Fruit fly (Drosophila melanogaster) whole organism, embryonic: ENCODE measurements around the gene CG15011.
A peak's percentile ranks its signal among the peaks of the same experiment; 100 is the strongest.

ENCODE experiments used
- Ada2b ChIP-seq: fragments of 200-800 bp; sonication (Bioruptor generic); IDR thresholded peaks from 2 replicates; pipeline ENCODE4 v1.3.6; 2022; ENCODE audit warnings: missing biosample characterization, missing genetic modification characterization
- B-H1 ChIP-seq: fragments of 200-800 bp; sonication (Bioruptor generic); IDR thresholded peaks from 3 replicates; pipeline ENCODE4 v1.3.6; 2022; ENCODE audit warnings: missing biosample characterization, missing genetic modification characterization
- C15 ChIP-seq: fragments of 200-800 bp; sonication (Bioruptor generic); IDR thresholded peaks from 3 replicates; pipeline ENCODE4 v1.3.6; 2022; ENCODE audit warnings: missing biosample characterization, missing genetic modification characterization
- CG11085 ChIP-seq: fragments of 200-800 bp; sonication (Bioruptor generic); IDR thresholded peaks from 2 replicates; pipeline ENCODE4 v1.3.6; 2022; ENCODE audit warnings: missing biosample characterization, missing genetic modification characterization
- CG1233 ChIP-seq: fragments of 200-800 bp; sonication (Bioruptor generic); optimal IDR thresholded peaks from 4 replicates; lab custom pipeline; 2018; ENCODE audit warnings: missing biosample characterization, mild to moderate bottlenecking, missing genetic modification characterization
- CG13123 ChIP-seq: fragments of 200-800 bp; sonication (Bioruptor generic); optimal IDR thresholded peaks from 2 replicates; lab custom pipeline; 2016; ENCODE audit warnings: missing biosample characterization, missing genetic modification characterization
- CG14014 ChIP-seq: fragments of 200-800 bp; sonication (Bioruptor generic); IDR thresholded peaks from 2 replicates; pipeline ENCODE4 v1.3.6; 2022; ENCODE audit warnings: missing biosample characterization, missing genetic modification characterization
- CG14050 ChIP-seq: fragments of 200-800 bp; sonication (Bioruptor generic); IDR thresholded peaks from 3 replicates; pipeline ENCODE4 v1.3.6; 2022; ENCODE audit warnings: missing biosample characterization, missing genetic modification characterization
- CG15011 ChIP-seq: fragments of 200-800 bp; sonication (Bioruptor generic); optimal IDR thresholded peaks from 3 replicates; lab custom pipeline; 2018; ENCODE audit warnings: missing biosample characterization, mild to moderate bottlenecking, missing genetic modification characterization
- CG1603 ChIP-seq: fragments of 200-800 bp; sonication (Bioruptor generic); optimal IDR thresholded peaks from 2 replicates; lab custom pipeline; 2019; ENCODE audit warnings: missing biosample characterization, mild to moderate bottlenecking, missing genetic modification characterization, moderate library complexity
- CG2202 ChIP-seq: fragments of 200-800 bp; sonication (Bioruptor generic); optimal IDR thresholded peaks from 2 replicates; lab custom pipeline; 2018; ENCODE audit warnings: missing biosample characterization, mild to moderate bottlenecking, missing genetic modification characterization
- CG2875 ChIP-seq: fragments of 200-800 bp; sonication (Bioruptor generic); optimal IDR thresholded peaks from 2 replicates; lab custom pipeline; 2017; ENCODE audit warnings: missing biosample characterization, mild to moderate bottlenecking, missing genetic modification characterization, missing genetic modification reagents
- CG3065 ChIP-seq: fragments of 200-800 bp; sonication (Bioruptor generic); optimal IDR thresholded peaks from 2 replicates; lab custom pipeline; 2016; ENCODE audit warnings: missing biosample characterization, missing genetic modification characterization
- CG34422 ChIP-seq: fragments of 200-800 bp; sonication (Bioruptor generic); IDR thresholded peaks from 3 replicates; pipeline ENCODE4 v1.3.6; 2022; ENCODE audit warnings: missing biosample characterization, missing genetic modification characterization
- CG3838 ChIP-seq: fragments of 200-800 bp; sonication (Bioruptor generic); optimal IDR thresholded peaks from 3 replicates; lab custom pipeline; 2016; ENCODE audit warnings: missing biosample characterization, missing genetic modification characterization
- CG4854 ChIP-seq: fragments of 200-800 bp; sonication (Bioruptor generic); optimal IDR thresholded peaks from 2 replicates; lab custom pipeline; 2016; ENCODE audit warnings: missing biosample characterization, missing genetic modification characterization, inconsistent platforms
- CG7271 ChIP-seq: fragments of 200-800 bp; sonication (Bioruptor generic); optimal IDR thresholded peaks from 2 replicates; lab custom pipeline; 2018; ENCODE audit warnings: missing biosample characterization, mild to moderate bottlenecking, missing genetic modification characterization, moderate library complexity
- CG7745 ChIP-seq: fragments of 200-800 bp; sonication (Bioruptor generic); optimal IDR thresholded peaks from 2 replicates; lab custom pipeline; 2018; ENCODE audit warnings: missing biosample characterization, mild to moderate bottlenecking, missing genetic modification characterization, moderate library complexity
- CG7987 ChIP-seq: fragments of 200-800 bp; sonication (Bioruptor generic); optimal IDR thresholded peaks from 2 replicates; lab custom pipeline; 2018; ENCODE audit warnings: missing biosample characterization, mild to moderate bottlenecking, missing genetic modification characterization, moderate library complexity
- CG8765 ChIP-seq: fragments of 200-800 bp; sonication (Bioruptor generic); IDR thresholded peaks from 2 replicates; pipeline ENCODE4 v1.3.6; 2022; ENCODE audit warnings: missing biosample characterization, missing genetic modification characterization
- CG9817 ChIP-seq: fragments of 200-800 bp; sonication (Bioruptor generic); optimal IDR thresholded peaks from 2 replicates; lab custom pipeline; 2018; ENCODE audit warnings: missing biosample characterization, mild to moderate bottlenecking, missing genetic modification characterization, moderate library complexity
- Doc2 ChIP-seq: fragments of 200-800 bp; sonication (Bioruptor generic); IDR thresholded peaks from 2 replicates; pipeline ENCODE4 v1.3.6; 2022; ENCODE audit warnings: missing biosample characterization, missing genetic modification characterization
- Doc3 ChIP-seq: fragments of 200-800 bp; sonication (Bioruptor generic); IDR thresholded peaks from 3 replicates; pipeline ENCODE4 v1.3.6; 2022; ENCODE audit warnings: missing biosample characterization, missing genetic modification characterization; ENCODE audit not compliant: partially characterized antibody
- HmgD ChIP-seq: fragments of 200-800 bp; sonication (Bioruptor generic); optimal IDR thresholded peaks from 3 replicates; lab custom pipeline; 2016; ENCODE audit warnings: missing biosample characterization, missing genetic modification characterization
- Hr39 ChIP-seq: fragments of >200 bp; optimal IDR thresholded peaks from 2 replicates; lab custom pipeline; 2017
- Kr ChIP-seq: fragments of 200-800 bp; sonication (Bioruptor generic); optimal IDR thresholded peaks from 2 replicates; lab custom pipeline; 2017; ENCODE audit warnings: missing biosample characterization, mild to moderate bottlenecking, missing genetic modification characterization
- Lhr ChIP-seq: fragments of 200-800 bp; sonication (Bioruptor generic); optimal IDR thresholded peaks from 3 replicates; lab custom pipeline; 2017; ENCODE audit warnings: mild to moderate bottlenecking, missing biosample characterization, missing genetic modification reagents, missing genetic modification characterization
- Med ChIP-seq: fragments of 200-800 bp; sonication (Bioruptor generic); peaks from one replicate; lab custom pipeline; 2016; ENCODE audit warnings: missing biosample characterization, missing genetic modification characterization, mild to moderate bottlenecking, inconsistent platforms, moderate library complexity
- Mes4 ChIP-seq: fragments of 200-800 bp; sonication (Bioruptor generic); optimal IDR thresholded peaks from 2 replicates; lab custom pipeline; 2016; ENCODE audit warnings: missing biosample characterization, missing genetic modification characterization
- Nf-YB ChIP-seq: fragments of 200-800 bp; sonication (Bioruptor generic); optimal IDR thresholded peaks from 3 replicates; lab custom pipeline; 2019; ENCODE audit warnings: missing biosample characterization, mild to moderate bottlenecking, missing genetic modification characterization, moderate library complexity
- Optix ChIP-seq: fragments of 200-800 bp; sonication (Bioruptor generic); IDR thresholded peaks from 3 replicates; pipeline ENCODE4 v1.3.6; 2022; ENCODE audit warnings: missing biosample characterization, missing genetic modification characterization
- Rfx ChIP-seq: fragments of 200-800 bp; sonication (Bioruptor generic); IDR thresholded peaks from 2 replicates; pipeline ENCODE4 v1.3.6; 2022; ENCODE audit warnings: missing biosample characterization, missing genetic modification characterization
- Rx ChIP-seq: fragments of 200-800 bp; sonication (Bioruptor generic); IDR thresholded peaks from 2 replicates; pipeline ENCODE4 v1.3.6; 2022; ENCODE audit warnings: missing biosample characterization, missing genetic modification characterization
- Stat92E ChIP-seq, 3 experiments: fragments of >200 bp in 2 of 3; fragments of 200-800 bp in 1 of 3; sonication (Bioruptor generic) in 1 of 3; optimal IDR thresholded peaks; 2 replicates each; lab custom pipeline; 2017 to 2019; ENCODE audit warnings: missing biosample characterization in 3 of 3, missing genetic modification characterization in 3 of 3, mild to moderate bottlenecking in 1 of 3, moderate library complexity in 1 of 3
- TFAM ChIP-seq: fragments of 200-800 bp; sonication (Bioruptor generic); optimal IDR thresholded peaks from 2 replicates; lab custom pipeline; 2017; ENCODE audit warnings: missing biosample characterization, missing genetic modification characterization, inconsistent platforms
- Usf ChIP-seq: fragments of 200-800 bp; sonication (Bioruptor generic); optimal IDR thresholded peaks from 2 replicates; lab custom pipeline; 2017; ENCODE audit warnings: missing genotype, missing biosample characterization, missing genetic modification characterization
- YL-1 ChIP-seq: fragments of 200-800 bp; sonication (Bioruptor generic); optimal IDR thresholded peaks from 3 replicates; lab custom pipeline; 2017; ENCODE audit warnings: missing biosample characterization, mild to moderate bottlenecking, missing genetic modification characterization
- caup ChIP-seq: fragments of 200-800 bp; sonication (Bioruptor generic); optimal IDR thresholded peaks from 3 replicates; lab custom pipeline; 2017; ENCODE audit warnings: missing biosample characterization, mild to moderate bottlenecking, missing genetic modification characterization, moderate library complexity; ENCODE audit not compliant: severe bottlenecking
- chm ChIP-seq: fragments of 200-800 bp; sonication (Bioruptor generic); IDR thresholded peaks from 2 replicates; pipeline ENCODE4 v1.3.6; 2022; ENCODE audit warnings: missing biosample characterization, missing genetic modification characterization
- dimm ChIP-seq: fragments of 200-800 bp; sonication (Bioruptor generic); IDR thresholded peaks from 2 replicates; pipeline ENCODE4 v1.3.6; 2022; ENCODE audit warnings: missing biosample characterization, missing genetic modification characterization
- dysf ChIP-seq: fragments of 200-800 bp; sonication (Bioruptor generic); IDR thresholded peaks from 3 replicates; pipeline ENCODE4 v1.3.6; 2022; ENCODE audit warnings: missing biosample characterization, missing genetic modification characterization
- eve ChIP-seq, 2 experiments: fragments of >200 bp; optimal IDR thresholded peaks; 2 replicates each; lab custom pipeline; 2017; ENCODE audit warnings: missing biosample characterization in 2 of 2, missing genetic modification characterization in 2 of 2
- fru ChIP-seq: fragments of >200 bp; optimal IDR thresholded peaks from 2 replicates; lab custom pipeline; 2017
- kay ChIP-seq: fragments of 200-800 bp; sonication (Bioruptor generic); optimal IDR thresholded peaks from 2 replicates; lab custom pipeline; 2016; ENCODE audit warnings: missing biosample characterization, missing genetic modification characterization
- lab ChIP-seq: fragments of 200-800 bp; sonication (Bioruptor generic); optimal IDR thresholded peaks from 3 replicates; lab custom pipeline; 2017; ENCODE audit warnings: missing biosample characterization, missing genetic modification characterization, mild to moderate bottlenecking, moderate library complexity, missing genetic modification reagents
- lmd ChIP-seq: fragments of 200-800 bp; sonication (Bioruptor generic); IDR thresholded peaks from 2 replicates; pipeline ENCODE4 v1.3.6; 2022; ENCODE audit warnings: missing biosample characterization, missing genetic modification characterization
- psq ChIP-seq: fragments of 200-800 bp; sonication (Bioruptor generic); optimal IDR thresholded peaks from 2 replicates; lab custom pipeline; 2017; ENCODE audit warnings: missing biosample characterization, missing genetic modification characterization
- run ChIP-seq: fragments of 200-800 bp; sonication (Bioruptor generic); optimal IDR thresholded peaks from 3 replicates; lab custom pipeline; 2018; ENCODE audit warnings: missing biosample characterization, mild to moderate bottlenecking, missing genetic modification characterization
- seq ChIP-seq: fragments of 200-800 bp; sonication (Bioruptor generic); IDR thresholded peaks from 2 replicates; pipeline ENCODE4 v1.3.6; 2022; ENCODE audit warnings: missing biosample characterization, missing genetic modification characterization
- ssp ChIP-seq: fragments of 200-800 bp; sonication (Bioruptor generic); IDR thresholded peaks from 2 replicates; pipeline ENCODE4 v1.3.6; 2022; ENCODE audit warnings: missing biosample characterization, missing genetic modification characterization
- stc ChIP-seq: fragments of 200-800 bp; sonication (Bioruptor generic); IDR thresholded peaks from 2 replicates; pipeline ENCODE4 v1.3.6; 2022; ENCODE audit warnings: missing biosample characterization, missing genetic modification characterization
- tna ChIP-seq: fragments of 200-800 bp; sonication (Bioruptor generic); IDR thresholded peaks from 2 replicates; pipeline ENCODE4 v1.3.6; 2022; ENCODE audit warnings: missing biosample characterization, missing genetic modification characterization; ENCODE audit not compliant: partially characterized antibody

CG15011 gene

dm6 chr3L:4272167-4272773, 13.3 kb upstream of the CG15011 start (continued):
- TF ChIP-seq dysf (no peak), CG11085 (GFP tag; lab: Robert Waterston, UW) (no peak), CG14050 (no peak), caup (no peak), CG4854 (GFP tag; lab: Kevin White, UChicago) (no peak), TFAM (no peak), Kr (peak; percentile 45), Optix (GFP tag; lab: Robert Waterston, UW) (no peak), stc (no peak), Rfx (GFP tag; lab: Robert Waterston, UW) (no peak), chm (GFP tag; lab: Robert Waterston, UW) (peak; percentile 62; the same call in 1 of the 2 replicates), CG7271 (no peak), CG1603 (no peak), CG8765 (GFP tag; lab: Robert Waterston, UW) (no peak), seq (GFP tag; lab: Robert Waterston, UW) (no peak), CG15011 (GFP tag; lab: Kevin White, UChicago) (peak; percentile 2), Mes4 (no peak), CG13123 (GFP tag; lab: Kevin White, UChicago) (no peak), CG7745 (tag; lab: Kevin White, UChicago) (peak; percentile 43), psq (GFP tag; lab: Kevin White, UChicago) (no peak), CG3838 (no peak), Stat92E (GFP tag; optimal IDR thresholded peaks at IDR 0.05; lab: Kevin White, UChicago) (peak in 1 of 3 experiments; percentile 27), lab (GFP tag; lab: Kevin White, UChicago) (no peak), Hr39 (lab: Kevin White, UChicago) (no peak), tna (GFP tag; lab: Robert Waterston, UW) (no peak), HmgD (GFP tag; lab: Kevin White, UChicago) (no peak), dimm (GFP tag; lab: Robert Waterston, UW) (no peak), CG14014 (no peak), CG7987 (GFP tag; lab: Kevin White, UChicago) (peak; percentile 12), Nf-YB (GFP tag; lab: Kevin White, UChicago) (peak; percentile 18), Lhr (GFP tag; lab: Kevin White, UChicago) (peak; percentile 30), eve (GFP tag; optimal IDR thresholded peaks at IDR 0.05; lab: Kevin White, UChicago) (no peak), CG2875 (GFP tag; lab: Kevin White, UChicago) (peak; percentile 64), C15 (GFP tag; lab: Robert Waterston, UW) (no peak), run (tag; lab: Kevin White, UChicago) (no peak), CG1233 (GFP tag; lab: Kevin White, UChicago) (peak; percentile 33), CG3065 (GFP tag; lab: Kevin White, UChicago) (no peak), lmd (GFP tag; lab: Robert Waterston, UW) (no peak), CG9817 (tag; lab: Kevin White, UChicago) (no peak), kay (no peak), fru (lab: Kevin White, UChicago) (no peak), CG2202 (peak; percentile 71), Rx (GFP tag; lab: Robert Waterston, UW) (no peak), CG34422 (GFP tag; lab: Robert Waterston, UW) (no peak), ssp (GFP tag; lab: Robert Waterston, UW) (no peak), YL-1 (no peak), Ada2b (no peak), Med (GFP tag; lab: Kevin White, UChicago) (peak; percentile 64), Doc3 (GFP tag; lab: Robert Waterston, UW) (no peak), Usf (GFP tag; lab: Kevin White, UChicago) (no peak), B-H1 (GFP tag; lab: Robert Waterston, UW) (no peak), Doc2 (GFP tag; lab: Robert Waterston, UW) (no peak)
